Fruit fly (Drosophila melanogaster): ENCODE data around the gene CG43739.

Gene CG43739

DNA sequence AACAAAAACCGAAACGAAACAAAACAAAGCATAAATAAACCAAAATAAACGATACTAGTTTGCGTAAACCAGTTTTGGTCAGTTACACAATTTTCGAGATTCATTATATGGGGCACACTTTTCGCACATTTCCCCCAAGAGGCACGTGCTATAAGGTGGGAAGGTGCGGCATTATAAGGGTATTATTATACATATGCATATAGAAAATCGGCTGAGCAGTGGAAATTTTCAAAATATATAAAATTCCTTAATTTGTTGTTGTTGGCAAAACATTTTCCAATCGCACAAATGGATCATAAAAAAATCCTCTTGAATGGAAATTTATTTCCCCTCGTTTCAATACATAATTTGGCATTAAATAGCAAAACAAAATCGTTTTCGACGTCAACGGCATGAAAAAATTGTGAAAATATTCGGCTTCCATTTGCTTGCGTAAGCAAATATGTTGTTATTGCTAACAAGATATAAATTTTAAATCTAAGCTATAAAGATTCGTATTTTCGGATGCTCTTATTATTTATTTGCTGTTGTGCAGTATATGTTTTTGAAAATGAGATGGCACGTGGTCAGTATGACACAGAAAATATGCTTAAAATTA, 20.2 kb downstream of the CG43739 start:
- TF ChIP-seq fd59A (GFP tag; optimal IDR thresholded peaks at IDR 0.05) (no peak), Hr39 (GFP tag; optimal IDR thresholded peaks at IDR 0.05) (no peak), net (GFP tag; optimal IDR thresholded peaks at IDR 0.05) (no peak), CG4318 (GFP tag; optimal IDR thresholded peaks at IDR 0.05) (no peak)

DNA sequence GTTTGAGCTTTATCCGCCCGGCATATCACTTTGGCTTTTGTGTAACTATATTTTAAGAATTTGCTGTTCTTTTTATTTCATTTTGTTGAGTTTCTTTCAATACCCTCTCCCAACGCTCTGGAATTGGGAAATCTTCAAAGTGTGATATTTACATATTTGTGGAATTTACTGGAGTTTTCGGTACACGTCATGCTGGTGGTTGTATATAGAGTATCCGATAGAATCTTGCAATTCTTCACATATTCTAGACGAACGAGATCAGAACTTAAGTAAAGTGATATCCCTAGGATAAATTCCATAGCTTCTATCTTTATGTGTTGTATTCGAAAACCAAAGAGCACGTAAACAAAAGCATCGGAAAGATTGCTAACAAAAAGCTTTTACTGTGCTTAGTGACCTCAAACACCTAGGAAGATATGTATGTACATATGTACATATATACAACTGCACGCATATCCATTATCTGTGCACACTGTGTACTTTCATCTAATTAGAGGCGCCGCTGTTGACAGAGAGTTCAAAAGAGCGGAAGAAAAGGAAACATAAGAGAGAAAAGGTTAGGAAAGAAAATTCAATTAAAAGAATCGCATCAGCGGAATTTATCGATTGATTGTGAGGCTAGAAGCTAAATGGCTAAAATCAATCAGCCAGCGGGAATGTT, 21.9 kb downstream of the CG43739 start:
- TF ChIP-seq CG15336 (GFP tag; IDR thresholded peaks at IDR 0.05), result no peak
- peak; percentile 13 for TF ChIP-seq Eip78C (GFP tag)
- no peak for TF ChIP-seq acj6 (GFP tag; optimal IDR thresholded peaks at IDR 0.05)
- TF ChIP-seq fkh (GFP tag; optimal IDR thresholded peaks at IDR 0.05), result peak; percentile 76

DNA sequence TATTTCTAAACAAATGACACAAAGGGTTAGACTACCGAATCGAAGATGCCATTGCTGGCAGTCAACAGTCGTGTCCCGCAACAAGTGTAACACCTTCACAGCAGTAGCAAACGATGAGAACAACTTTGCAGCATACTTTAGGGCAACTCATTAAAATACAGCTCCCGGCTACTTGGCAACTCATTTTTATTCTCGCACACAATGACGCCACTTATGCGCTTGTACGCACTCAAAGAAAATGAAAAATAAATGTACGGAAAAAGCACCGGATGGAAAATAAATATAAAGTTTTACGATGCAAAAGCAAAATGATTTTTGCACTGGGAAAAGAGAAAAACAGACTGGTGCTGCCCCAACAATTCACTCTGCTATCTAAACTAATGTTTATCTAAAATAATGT, 27.5 kb downstream of the CG43739 start:
- TF ChIP-seq vri (GFP tag; optimal IDR thresholded peaks at IDR 0.05) (peak; percentile 8), Ets21C (GFP tag; optimal IDR thresholded peaks at IDR 0.05) (no peak), CG8632 (GFP tag; optimal IDR thresholded peaks at IDR 0.05) (no peak), dsx (GFP tag; optimal IDR thresholded peaks at IDR 0.05; ENCODE audit: poor library complexity, severe bottlenecking) (peak; percentile 49), net (GFP tag; optimal IDR thresholded peaks at IDR 0.05) (no peak), CG6854 (GFP tag; optimal IDR thresholded peaks at IDR 0.05) (no peak), ss (GFP tag; optimal IDR thresholded peaks at IDR 0.05) (peak in 1 of 2 experiments; percentile 26), Eip93F (GFP tag; optimal IDR thresholded peaks at IDR 0.05) (no peak), Sox102F (GFP tag; optimal IDR thresholded peaks at IDR 0.05) (no peak), OdsH (GFP tag; optimal IDR thresholded peaks at IDR 0.05) (peak; percentile 33), CG9139 (GFP tag; optimal IDR thresholded peaks at IDR 0.05) (no peak), CG6276 (GFP tag; optimal IDR thresholded peaks at IDR 0.05) (peak; percentile 35), CG31627 (GFP tag; optimal IDR thresholded peaks at IDR 0.05) (no peak), CG10669 (GFP tag; optimal IDR thresholded peaks at IDR 0.05) (peak; percentile 1), CG4318 (GFP tag; optimal IDR thresholded peaks at IDR 0.05) (no peak), CG11294 (GFP tag; IDR thresholded peaks at IDR 0.05) (no peak), CG3032 (tag; optimal IDR thresholded peaks at IDR 0.05) (peak; percentile 9), fkh (GFP tag; optimal IDR thresholded peaks at IDR 0.05) (peak; percentile 55), CG3919 (GFP tag; optimal IDR thresholded peaks at IDR 0.05) (peak; percentile 29), svp (GFP tag) (no peak), achi (GFP tag; optimal IDR thresholded peaks at IDR 0.05) (peak; percentile 15), CG34406 (GFP tag; optimal IDR thresholded peaks at IDR 0.05) (no peak), CG11762 (GFP tag; optimal IDR thresholded peaks at IDR 0.05; ENCODE audit: insufficient read depth) (no peak), acj6 (GFP tag; optimal IDR thresholded peaks at IDR 0.05) (peak; percentile 7), spab (GFP tag; optimal IDR thresholded peaks at IDR 0.05) (no peak), CG15336 (GFP tag; IDR thresholded peaks at IDR 0.05) (peak; percentile 41; the same call in 1 of the 2 replicates), dac (GFP tag; optimal IDR thresholded peaks at IDR 0.05) (no peak), CG10631 (GFP tag; optimal IDR thresholded peaks at IDR 0.05) (no peak), eg (GFP tag; IDR thresholded peaks at IDR 0.05) (peak; percentile 75; the same call in 2 of the 3 replicates), CG6808 (GFP tag; optimal IDR thresholded peaks at IDR 0.05) (no peak), CG32006 (GFP tag; optimal IDR thresholded peaks at IDR 0.05) (peak; percentile 27), Hr39 (GFP tag; optimal IDR thresholded peaks at IDR 0.05) (no peak), Met (GFP tag; optimal IDR thresholded peaks at IDR 0.05) (no peak), CG8119 (GFP tag; IDR thresholded peaks at IDR 0.05) (peak; percentile 38; the same call in 1 of the 3 replicates), cyc (GFP tag; optimal IDR thresholded peaks at IDR 0.05) (no peak), Hr4 (GFP tag; optimal IDR thresholded peaks at IDR 0.05) (peak; percentile 23), Eip78C (GFP tag) (peak; percentile 64), CG6163 (GFP tag; IDR thresholded peaks at IDR 0.05) (peak; percentile 57), salr (GFP tag; optimal IDR thresholded peaks at IDR 0.05) (peak in 1 of 2 experiments; percentile 30), esn (GFP tag; optimal IDR thresholded peaks at IDR 0.05) (no peak), Sox15 (GFP tag; optimal IDR thresholded peaks at IDR 0.05) (no peak), CG1621 (tag; optimal IDR thresholded peaks at IDR 0.05) (no peak), Ets96B (tag; optimal IDR thresholded peaks at IDR 0.05) (no peak), pdm3 (GFP tag; optimal IDR thresholded peaks at IDR 0.05) (peak; percentile 23)

Data from whole organism, prepupa.